Fruit fly (Drosophila melanogaster) whole organism, wandering third instar larva: ENCODE data around the gene Atg5.

Experiments
- Abd-B ChIP-seq: fragments of >200 bp; optimal IDR thresholded peaks from 2 replicates; lab custom pipeline; 2017; ENCODE audit warnings: missing biosample characterization, missing genetic modification characterization
- Dfd ChIP-seq: fragments of >200 bp; optimal IDR thresholded peaks from 2 replicates; lab custom pipeline; 2017; ENCODE audit warnings: missing biosample characterization, missing genetic modification characterization
- Sp1 ChIP-seq: fragments of 200-800 bp; sonication (Bioruptor generic); optimal IDR thresholded peaks from 3 replicates; lab custom pipeline; 2019; ENCODE audit warnings: missing biosample characterization, mild to moderate bottlenecking, missing genetic modification characterization, moderate library complexity
- Vsx2 ChIP-seq: fragments of 200-300, 225-300 bp; sonication (Bioruptor generic); optimal IDR thresholded peaks from 2 replicates; lab custom pipeline; 2018; ENCODE audit warnings: missing biosample characterization, missing genetic modification characterization; ENCODE audit not compliant: partially characterized antibody
- ey ChIP-seq: fragments of 200-800 bp; sonication (Bioruptor generic); optimal IDR thresholded peaks from 2 replicates; lab custom pipeline; 2016; ENCODE audit warnings: missing biosample characterization, missing genetic modification characterization
- foxo ChIP-seq, 2 experiments: fragments of 200-800 bp; sonication (Bioruptor generic); optimal IDR thresholded peaks; 2 replicates in 1 of 2; 3 replicates in 1 of 2; lab custom pipeline; 2016 to 2017; ENCODE audit warnings: missing biosample characterization in 2 of 2, missing genetic modification characterization in 2 of 2
- h ChIP-seq: fragments of 200-800 bp; sonication (Bioruptor generic); optimal IDR thresholded peaks from 3 replicates; lab custom pipeline; 2016; ENCODE audit warnings: missing biosample characterization, mild to moderate bottlenecking, missing genetic modification characterization
- jim ChIP-seq: fragments of 175-275, 200-325 bp; sonication (Bioruptor generic); optimal IDR thresholded peaks from 2 replicates; lab custom pipeline; 2016; ENCODE audit warnings: missing biosample characterization, mild to moderate bottlenecking, missing genetic modification characterization
- pan ChIP-seq: fragments of >200 bp; optimal IDR thresholded peaks from 2 replicates; lab custom pipeline; 2017
- psq ChIP-seq: fragments of 200-800 bp; sonication (Bioruptor generic); optimal IDR thresholded peaks from 3 replicates; lab custom pipeline; 2017; ENCODE audit warnings: missing biosample characterization, mild to moderate bottlenecking, missing genetic modification characterization, moderate library complexity
- usp ChIP-seq: fragments of >200 bp; optimal IDR thresholded peaks from 2 replicates; lab custom pipeline; 2017; ENCODE audit warnings: missing biosample characterization, missing genetic modification characterization

DNA sequence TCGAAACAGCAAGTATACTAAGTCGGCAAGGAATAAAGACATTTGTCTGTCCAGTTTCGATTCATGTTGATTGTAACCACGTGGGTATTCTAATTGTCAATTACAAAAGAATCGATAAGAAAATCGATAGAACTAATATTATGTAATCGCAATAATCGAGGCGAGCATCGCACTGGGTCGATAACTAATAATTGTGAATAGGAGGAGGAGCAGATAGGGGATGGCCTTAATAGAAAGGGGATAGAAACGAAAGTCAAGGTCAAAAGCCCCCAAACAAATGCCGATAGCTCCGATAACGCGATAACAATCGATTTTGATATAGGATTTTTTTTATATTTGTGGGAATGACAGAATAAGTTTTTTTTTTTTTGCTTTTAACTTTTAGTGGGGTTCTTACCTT is 38.6 kb downstream of the Atg5 start:
- TF ChIP-seq usp (GFP tag; lab: Kevin White, UChicago) (no peak), foxo (GFP tag; optimal IDR thresholded peaks at IDR 0.05; lab: Kevin White, UChicago) (no peak), Vsx2 (no peak), jim (GFP tag; lab: Kevin White, UChicago) (no peak), Abd-B (no peak), pan (lab: Kevin White, UChicago) (no peak), h (GFP tag; lab: Kevin White, UChicago) (no peak), Sp1 (GFP tag; lab: Kevin White, UChicago) (no peak), ey (GFP tag; lab: Kevin White, UChicago) (no peak), psq (GFP tag; lab: Kevin White, UChicago) (no peak), Dfd (no peak)
